Fruit fly (Drosophila melanogaster) whole organism: ENCODE results near the gene Rbcn-3B.

Experiments
- CG8478 ChIP-seq: fragments of >200 bp; optimal IDR thresholded peaks from 2 replicates; lab custom pipeline; 2018; ENCODE audit warnings: inconsistent platforms
- pan ChIP-seq: fragments of >200 bp; optimal IDR thresholded peaks from 2 replicates; lab custom pipeline; 2017

DNA sequence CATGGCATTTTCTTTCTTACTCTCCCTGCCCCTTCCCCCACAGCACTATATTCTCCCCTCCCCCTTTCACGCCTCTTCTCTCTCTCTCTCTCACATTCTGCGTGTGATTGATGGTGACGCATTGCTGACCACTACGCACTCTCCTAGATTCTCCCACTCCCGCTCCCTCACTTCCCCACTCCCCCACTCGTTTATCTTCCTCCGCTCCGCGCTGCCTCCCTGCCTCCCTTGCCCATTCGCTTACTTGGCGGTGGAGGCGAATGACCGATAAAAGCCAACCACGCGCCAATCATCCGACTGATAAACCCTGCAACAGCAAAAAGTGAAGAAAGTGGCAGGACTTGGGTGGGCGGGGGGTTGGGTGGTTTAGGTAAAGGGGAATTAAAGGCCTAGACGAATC lies 41.6 kb downstream of the Rbcn-3B start:
- TF ChIP-seq pan (lab: Kevin White, UChicago) = no peak
- TF ChIP-seq CG8478 (lab: Kevin White, UChicago) = no peak
